Worm (Caenorhabditis elegans): ENCODE results near the gene mfsd-10.

Gene mfsd-10

ce11 chrX:17359452-17359851 lies 9.0 kb downstream of the mfsd-10 start, which contains the start of gene npr-36:
Gene npr-36 (plus strand): TSS chrX:17359752.
- TF ChIP-seq hlh-30 (tag; optimal IDR thresholded peaks at IDR 0.05; ENCODE audit: insufficient read depth) (no peak), ama-1 (optimal IDR thresholded peaks at IDR 0.05) (no peak), lin-13 (GFP tag; optimal IDR thresholded peaks at IDR 0.05) (no peak), unc-62 (GFP tag; optimal IDR thresholded peaks at IDR 0.05 in 1 of 2) (peak in 1 of 2 experiments; percentile 77), unc-62 (tag; optimal IDR thresholded peaks at IDR 0.05) (no peak)

DNA sequence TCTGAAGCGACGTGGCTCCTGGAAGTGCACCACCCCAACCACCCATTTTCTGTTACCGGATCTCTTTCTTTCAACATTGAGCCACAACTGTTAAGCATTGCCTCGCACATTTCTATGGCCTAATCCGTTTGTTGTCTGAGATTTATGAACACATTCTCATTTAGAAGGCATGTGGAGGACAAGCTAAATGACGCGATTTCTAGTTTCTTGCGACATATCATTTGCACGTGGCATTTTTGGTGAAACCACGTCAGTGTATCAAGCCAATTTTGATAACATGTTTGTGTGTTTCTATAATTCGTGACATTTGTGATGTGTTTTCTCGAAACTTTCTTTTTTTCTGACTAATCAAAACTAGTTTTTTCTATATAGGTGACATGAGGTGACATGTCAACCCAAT lies 11.7 kb downstream of the mfsd-10 start:
- TF ChIP-seq dmd-8 (GFP tag; IDR thresholded peaks at IDR 0.05) (no peak), F10B5.3 (tag; optimal IDR thresholded peaks at IDR 0.05) (no peak), ceh-82 (tag; optimal IDR thresholded peaks at IDR 0.05) (no peak), spr-3 (GFP tag; optimal IDR thresholded peaks at IDR 0.05) (no peak), lin-13 (GFP tag; optimal IDR thresholded peaks at IDR 0.05) (no peak), ceh-32 (tag; optimal IDR thresholded peaks at IDR 0.05; ENCODE audit: poor library complexity) (no peak), mep-1 (tag; optimal IDR thresholded peaks at IDR 0.05) (no peak), fos-1 (tag; optimal IDR thresholded peaks at IDR 0.05) (no peak), snpc-4 (tag; optimal IDR thresholded peaks at IDR 0.05) (no peak)

DNA sequence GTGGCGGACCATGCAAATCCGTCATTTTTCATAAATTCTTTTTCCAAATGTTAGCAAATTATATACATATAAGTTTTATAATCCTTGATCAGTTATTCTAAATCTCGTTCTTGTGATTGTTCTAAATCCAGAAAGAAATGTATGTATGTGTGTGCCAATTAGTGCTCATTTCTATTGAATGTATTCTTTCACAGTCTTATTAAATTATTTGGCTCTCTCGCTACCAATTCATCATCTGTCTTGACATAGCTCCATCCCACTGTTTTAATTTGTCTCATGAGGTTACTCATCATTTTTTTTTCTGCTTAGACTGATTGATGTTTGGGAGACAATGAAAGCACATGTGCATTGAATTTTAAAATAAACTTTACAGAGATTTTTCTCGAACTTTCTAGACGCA lies 13.0 kb downstream of the mfsd-10 start:
- TF ChIP-seq arid-1 (GFP tag; conservative IDR thresholded peaks at IDR 0.05) (no peak), ztf-11 (tag; optimal IDR thresholded peaks at IDR 0.05) (no peak), nhr-77 (tag; optimal IDR thresholded peaks at IDR 0.05) (no peak), mes-2 (tag; optimal IDR thresholded peaks at IDR 0.05; ENCODE audit: poor library complexity, severe bottlenecking) (no peak), nhr-11 (tag; optimal IDR thresholded peaks at IDR 0.05) (no peak), vab-7 (GFP tag; IDR thresholded peaks at IDR 0.05) (no peak), Y105C5A.15 (GFP tag; IDR thresholded peaks at IDR 0.05) (no peak)

DNA sequence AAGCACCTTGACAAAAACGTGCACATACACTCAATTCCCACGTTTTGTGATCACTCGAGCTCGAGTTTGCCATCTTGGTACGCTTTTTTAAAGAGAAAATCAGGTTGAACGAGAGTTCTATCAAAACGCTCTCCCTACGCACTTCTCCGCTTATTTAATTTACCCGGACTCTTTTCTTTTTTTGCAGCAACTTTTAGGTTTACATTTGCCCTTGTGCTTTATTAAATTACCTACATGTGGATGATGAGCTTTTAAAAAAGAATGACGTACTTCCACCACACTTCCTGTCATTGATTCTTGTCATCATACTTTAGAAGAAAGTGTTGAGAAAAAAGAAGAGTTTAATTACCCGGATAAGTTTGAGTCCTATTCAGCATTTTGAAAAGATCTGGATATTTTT lies 16.3 kb downstream of the mfsd-10 start:
- TF ChIP-seq madf-5 (GFP tag; IDR thresholded peaks at IDR 0.05) (no peak), attf-4 (tag; optimal IDR thresholded peaks at IDR 0.05) (no peak), Y5F2A.4 (GFP tag; optimal IDR thresholded peaks at IDR 0.05) (no peak), Y105C5A.15 (GFP tag; IDR thresholded peaks at IDR 0.05) (no peak), aha-1 (tag) (peak; percentile 19), fkh-10 (GFP tag; optimal IDR thresholded peaks at IDR 0.05) (peak; percentile 48), mxl-3 (GFP tag; optimal IDR thresholded peaks at IDR 0.05) (no peak), spr-3 (GFP tag; optimal IDR thresholded peaks at IDR 0.05) (no peak), R02D3.7 (tag; optimal IDR thresholded peaks at IDR 0.05) (no peak), cey-2 (tag; optimal IDR thresholded peaks at IDR 0.05; ENCODE audit: borderline replicate concordance, insufficient read depth) (no peak), ces-1 (GFP tag; optimal IDR thresholded peaks at IDR 0.05) (peak; percentile 78)

DNA sequence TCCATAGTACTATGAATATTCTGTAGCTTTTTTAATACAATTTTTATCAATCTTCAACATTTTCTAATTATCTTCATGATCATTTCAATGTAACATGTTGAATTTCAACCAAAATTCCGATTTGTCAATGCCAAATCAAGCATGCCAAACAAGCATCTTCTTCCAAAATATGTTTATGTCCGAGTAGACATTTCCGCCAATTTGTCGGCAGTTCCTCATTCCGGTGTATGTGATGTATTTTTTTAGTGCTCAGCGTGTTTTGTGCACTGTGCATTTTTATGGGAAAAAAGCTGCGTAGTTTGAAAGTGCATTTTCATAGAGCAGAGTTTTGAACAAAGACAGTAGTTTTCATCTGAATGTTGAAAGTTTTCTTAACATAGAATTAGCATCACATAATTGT lies 19.0 kb downstream of the mfsd-10 start:
- TF ChIP-seq aha-1 (tag) (peak; percentile 90), D1046.2 (GFP tag; IDR thresholded peaks at IDR 0.05) (no peak)

- no peak for TF ChIP-seq ceh-82 (tag; optimal IDR thresholded peaks at IDR 0.05)
These were observed 28.0 kb downstream of the mfsd-10 start, which contains the start of gene C53C11.1 for ce11 chrX:17340484-17340883. Gene C53C11.1 (plus strand): TSS chrX:17340784.

DNA sequence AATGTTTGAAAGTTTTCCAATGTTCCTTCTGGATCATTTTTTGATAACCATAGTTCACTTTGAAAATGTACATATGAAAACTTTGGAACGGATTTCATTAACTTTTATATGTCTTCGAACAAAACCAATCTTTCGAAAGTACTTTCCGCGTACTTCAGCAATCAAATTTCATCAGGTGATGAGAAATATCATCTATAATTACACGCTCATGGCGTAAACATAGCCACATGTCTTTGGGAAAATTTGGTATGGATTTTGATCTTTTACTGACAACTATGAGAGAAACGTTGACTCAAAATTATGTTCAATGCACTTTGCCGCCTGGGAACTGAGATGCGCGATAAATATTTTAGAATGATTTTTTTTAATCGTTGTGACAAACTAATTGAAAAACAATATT lies 29.5 kb downstream of the mfsd-10 start:
- TF ChIP-seq lin-1 (GFP tag; IDR thresholded peaks at IDR 0.05) (no peak), lin-38 (GFP tag; IDR thresholded peaks at IDR 0.05) (no peak), Y75B8A.6 (GFP tag; IDR thresholded peaks at IDR 0.05) (no peak), cey-2 (tag; optimal IDR thresholded peaks at IDR 0.05; ENCODE audit: borderline replicate concordance, insufficient read depth) (no peak)
